Worm (Caenorhabditis elegans) whole organism, L4 larva: ENCODE data around the gene F11G11.13.

Experiments
- D1046.2 ChIP-seq: fragments of 200-800 bp; sonication (Bioruptor generic); IDR thresholded peaks from 2 replicates; pipeline ENCODE4 v1.3.6; 2022; ENCODE audit warnings: missing genetic modification characterization, missing compliant biosample characterization
- F26F4.8 ChIP-seq: fragments of 200-800 bp; sonication (Bioruptor generic); conservative IDR thresholded peaks from 2 replicates; pipeline ENCODE4 v1.3.6; 2022; ENCODE audit warnings: missing genetic modification characterization, missing compliant biosample characterization
- F37D6.2 ChIP-seq: sonication (generic microtip); optimal IDR thresholded peaks from 2 replicates; lab custom pipeline; 2016; ENCODE audit warnings: mild to moderate bottlenecking, missing genetic modification characterization, missing compliant biosample characterization
- F44E2.7 ChIP-seq: fragments of 200-800 bp; sonication (Bioruptor generic); IDR thresholded peaks from 2 replicates; pipeline ENCODE4 v2.1.2; 2022; ENCODE audit warnings: missing genetic modification characterization, missing compliant biosample characterization
- F49E8.2 ChIP-seq: sonication (generic microtip); optimal IDR thresholded peaks from 2 replicates; lab custom pipeline; 2016; ENCODE audit warnings: missing compliant biosample characterization, mild to moderate bottlenecking, missing genetic modification characterization, borderline replicate concordance
- T20F7.1 ChIP-seq: fragments of 200-800 bp; sonication (Bioruptor generic); optimal IDR thresholded peaks from 2 replicates; lab custom pipeline; 2018; ENCODE audit warnings: mild to moderate bottlenecking, missing genetic modification characterization, missing compliant biosample characterization
- Y105C5A.15 ChIP-seq: fragments of 200-800 bp; sonication (Bioruptor generic); IDR thresholded peaks from 2 replicates; pipeline ENCODE4 v1.3.6; 2022; ENCODE audit warnings: missing genetic modification characterization, missing compliant biosample characterization
- Y5F2A.4 ChIP-seq: fragments of 200-800 bp; sonication (Bioruptor generic); optimal IDR thresholded peaks from 2 replicates; lab custom pipeline; 2018; ENCODE audit warnings: mild to moderate bottlenecking, missing genetic modification characterization, missing compliant biosample characterization
- Y75B8A.6 ChIP-seq: fragments of 200-800 bp; sonication (Bioruptor generic); IDR thresholded peaks from 2 replicates; pipeline ENCODE4 v1.3.6; 2022; ENCODE audit warnings: missing genetic modification reagents, missing genetic modification characterization, missing compliant biosample characterization
- aly-2 ChIP-seq: sonication (generic microtip); optimal IDR thresholded peaks from 2 replicates; lab custom pipeline; 2018; ENCODE audit warnings: missing biosample characterization, missing genetic modification characterization
- attf-4 ChIP-seq: sonication (generic microtip); optimal IDR thresholded peaks from 3 replicates; lab custom pipeline; 2017; ENCODE audit warnings: missing biosample characterization, missing genetic modification characterization
- ceh-20 ChIP-seq: fragments of 200-800 bp; sonication (Bioruptor generic); IDR thresholded peaks from 2 replicates; pipeline ENCODE4 v1.3.6; 2022; ENCODE audit warnings: missing genetic modification reagents, missing genetic modification characterization, missing compliant biosample characterization
- ceh-44 ChIP-seq: fragments of 200-800 bp; sonication (Bioruptor generic); IDR thresholded peaks from 2 replicates; pipeline ENCODE4 v1.3.6; 2022; ENCODE audit warnings: missing genetic modification reagents, missing genetic modification characterization, missing compliant biosample characterization
- ceh-62 ChIP-seq: sonication (generic microtip); optimal IDR thresholded peaks from 2 replicates; lab custom pipeline; 2017; ENCODE audit warnings: missing biosample characterization, missing genetic modification characterization
- ceh-82 ChIP-seq: sonication (generic microtip); optimal IDR thresholded peaks from 2 replicates; lab custom pipeline; 2017; ENCODE audit warnings: missing biosample characterization, missing genetic modification characterization
- cey-2 ChIP-seq: sonication (generic microtip); optimal IDR thresholded peaks from 3 replicates; lab custom pipeline; 2017; ENCODE audit warnings: missing genetic modification characterization, mild to moderate bottlenecking, missing compliant biosample characterization, antibody characterized with exemption, borderline replicate concordance; ENCODE audit not compliant: insufficient read depth
- daf-12 ChIP-seq: fragments of 150-350 bp; optimal IDR thresholded peaks from 2 replicates; lab custom pipeline; 2014; ENCODE audit warnings: missing biosample characterization, missing genetic modification reagents, missing genetic modification characterization
- daf-19 ChIP-seq: fragments of 200-800 bp; sonication (Bioruptor generic); conservative IDR thresholded peaks from 2 replicates; pipeline ENCODE4 v1.3.6; 2022; ENCODE audit warnings: missing genetic modification characterization, missing compliant biosample characterization
- duxl-1 ChIP-seq: sonication (generic microtip); optimal IDR thresholded peaks from 2 replicates; lab custom pipeline; 2016; ENCODE audit warnings: mild to moderate bottlenecking, missing genetic modification characterization, moderate library complexity, missing compliant biosample characterization; ENCODE audit not compliant: poor library complexity
- egl-27 ChIP-seq: sonication (generic microtip); optimal IDR thresholded peaks from 3 replicates; lab custom pipeline; 2017; ENCODE audit warnings: missing biosample characterization, missing genetic modification reagents, missing genetic modification characterization
- fkh-10 ChIP-seq: fragments of 150-350 bp; optimal IDR thresholded peaks from 2 replicates; lab custom pipeline; 2014; ENCODE audit warnings: missing biosample characterization, missing genetic modification reagents, missing genetic modification characterization
- fos-1 ChIP-seq: fragments of 150-350 bp; optimal IDR thresholded peaks from 2 replicates; lab custom pipeline; 2014; ENCODE audit warnings: missing biosample characterization, missing genetic modification characterization
- hlh-30 ChIP-seq: sonication (generic microtip); optimal IDR thresholded peaks from 2 replicates; lab custom pipeline; 2017; ENCODE audit warnings: antibody characterized with exemption, mild to moderate bottlenecking, missing genetic modification characterization, missing compliant biosample characterization; ENCODE audit not compliant: insufficient read depth
- hmg-1.1 ChIP-seq: fragments of 200-800 bp; sonication (Bioruptor generic); IDR thresholded peaks from 2 replicates; pipeline ENCODE4 v1.3.6; 2022; ENCODE audit warnings: missing genetic modification reagents, missing genetic modification characterization, missing compliant biosample characterization
- lim-7 ChIP-seq: fragments of 200-800 bp; sonication (Bioruptor generic); IDR thresholded peaks from 2 replicates; pipeline ENCODE4 v1.3.6; 2022; ENCODE audit warnings: missing genetic modification characterization, missing compliant biosample characterization
- lin-38 ChIP-seq: fragments of 200-800 bp; sonication (Bioruptor generic); IDR thresholded peaks from 2 replicates; pipeline ENCODE4 v1.3.6; 2022; ENCODE audit warnings: missing genetic modification reagents, missing genetic modification characterization, missing compliant biosample characterization
- madf-5 ChIP-seq, 2 experiments: fragments of 200-800 bp; sonication (Bioruptor generic); IDR thresholded peaks; 2 replicates each; pipeline ENCODE4 v1.3.6; 2022; ENCODE audit warnings: missing compliant biosample characterization in 2 of 2, missing genetic modification characterization in 2 of 2
- mdt-29 ChIP-seq: fragments of 200-800 bp; sonication (Bioruptor generic); IDR thresholded peaks from 2 replicates; pipeline ENCODE4 v1.3.6; 2022; ENCODE audit warnings: missing genetic modification reagents, missing genetic modification characterization, missing compliant biosample characterization
- mep-1 ChIP-seq: fragments of 150-350 bp; sonication (generic microtip); optimal IDR thresholded peaks from 3 replicates; lab custom pipeline; 2014; ENCODE audit warnings: missing biosample characterization, missing genetic modification characterization
- mxl-2 ChIP-seq: fragments of 200-800 bp; sonication (Bioruptor generic); conservative IDR thresholded peaks from 2 replicates; pipeline ENCODE4 v1.3.6; 2022; ENCODE audit warnings: missing genetic modification reagents, missing genetic modification characterization, missing compliant biosample characterization
- nhr-11 ChIP-seq: fragments of 150-350 bp; optimal IDR thresholded peaks from 2 replicates; lab custom pipeline; 2014; ENCODE audit warnings: missing biosample characterization, missing genetic modification characterization
- nhr-111 ChIP-seq: fragments of 200-800 bp; sonication (Bioruptor generic); optimal IDR thresholded peaks from 2 replicates; lab custom pipeline; 2018; ENCODE audit warnings: mild to moderate bottlenecking, missing genetic modification characterization, missing compliant biosample characterization
- nhr-25 ChIP-seq: sonication (generic microtip); optimal IDR thresholded peaks from 2 replicates; lab custom pipeline; 2017; ENCODE audit warnings: missing genetic modification characterization, mild to moderate bottlenecking, missing compliant biosample characterization, antibody characterized with exemption, moderate library complexity, borderline replicate concordance; ENCODE audit not compliant: insufficient read depth
- nhr-41 ChIP-seq: fragments of 200-800 bp; sonication (Bioruptor generic); IDR thresholded peaks from 2 replicates; pipeline ENCODE4 v1.3.6; 2022; ENCODE audit warnings: missing genetic modification reagents, missing genetic modification characterization, missing compliant biosample characterization
- nhr-42 ChIP-seq: fragments of 200-800 bp; sonication (Bioruptor generic); IDR thresholded peaks from 2 replicates; pipeline ENCODE4 v1.3.6; 2022; ENCODE audit warnings: missing genetic modification characterization, missing compliant biosample characterization
- nhr-48 ChIP-seq: sonication (generic microtip); optimal IDR thresholded peaks from 2 replicates; lab custom pipeline; 2016; ENCODE audit warnings: mild to moderate bottlenecking, missing genetic modification characterization, missing compliant biosample characterization
- nhr-6 ChIP-seq: fragments of 150-350 bp; optimal IDR thresholded peaks from 2 replicates; lab custom pipeline; 2014; ENCODE audit warnings: missing biosample characterization, missing genetic modification characterization
- nhr-76 ChIP-seq: fragments of 150-350 bp; optimal IDR thresholded peaks from 2 replicates; lab custom pipeline; 2014; ENCODE audit warnings: missing biosample characterization, missing genetic modification characterization
- nhr-77 ChIP-seq: fragments of 150-350 bp; optimal IDR thresholded peaks from 2 replicates; lab custom pipeline; 2014; ENCODE audit warnings: missing biosample characterization, missing genetic modification characterization
- pha-4 ChIP-seq, 2 experiments: fragments of 150-350 bp in 1 of 2; fragments of 200-800 bp in 1 of 2; sonication (Bioruptor generic) in 1 of 2; IDR thresholded peaks in 1 of 2; optimal IDR thresholded peaks in 1 of 2; 2 replicates each; pipeline versions ENCODE4 v1.3.6 to Lab custom; 2014 to 2022; ENCODE audit warnings: missing genetic modification characterization in 2 of 2, missing genetic modification reagents in 2 of 2, missing biosample characterization in 1 of 2, missing compliant biosample characterization in 1 of 2
- pqm-1 ChIP-seq: sonication (generic microtip); optimal IDR thresholded peaks from 2 replicates; lab custom pipeline; 2017; ENCODE audit warnings: missing biosample characterization, missing genetic modification characterization
- saeg-2 ChIP-seq: fragments of 200-800 bp; sonication (Bioruptor generic); IDR thresholded peaks from 2 replicates; pipeline ENCODE4 v1.3.6; 2022; ENCODE audit warnings: missing genetic modification reagents, missing genetic modification characterization, missing compliant biosample characterization
- set-16 ChIP-seq: fragments of 200-800 bp; sonication (Bioruptor generic); IDR thresholded peaks from 2 replicates; pipeline ENCODE4 v1.3.6; 2022; ENCODE audit warnings: missing genetic modification reagents, missing genetic modification characterization, missing compliant biosample characterization
- snpc-1.2 ChIP-seq: fragments of 200-800 bp; sonication (Bioruptor generic); IDR thresholded peaks from 2 replicates; pipeline ENCODE4 v1.3.6; 2022; ENCODE audit warnings: missing genetic modification reagents, missing genetic modification characterization, missing compliant biosample characterization
- snpc-4 ChIP-seq: fragments of 150-350 bp; optimal IDR thresholded peaks from 2 replicates; lab custom pipeline; 2014; ENCODE audit warnings: missing biosample characterization, missing genetic modification characterization
- spr-1 ChIP-seq: sonication (generic microtip); optimal IDR thresholded peaks from 2 replicates; lab custom pipeline; 2016; ENCODE audit warnings: mild to moderate bottlenecking, missing genetic modification characterization, missing compliant biosample characterization
- unc-39 ChIP-seq: sonication (generic microtip); optimal IDR thresholded peaks from 2 replicates; lab custom pipeline; 2017; ENCODE audit warnings: missing biosample characterization, missing genetic modification characterization
- vab-7 ChIP-seq: fragments of 200-800 bp; sonication (Bioruptor generic); IDR thresholded peaks from 2 replicates; pipeline ENCODE4 v1.3.6; 2022; ENCODE audit warnings: missing genetic modification reagents, missing genetic modification characterization, missing compliant biosample characterization
- zag-1 ChIP-seq: fragments of 150-350 bp; optimal IDR thresholded peaks from 2 replicates; lab custom pipeline; 2014; ENCODE audit warnings: missing biosample characterization, missing genetic modification characterization
- zfp-2 ChIP-seq: sonication (generic microtip); optimal IDR thresholded peaks from 2 replicates; lab custom pipeline; 2016; ENCODE audit warnings: mild to moderate bottlenecking, missing genetic modification characterization, missing compliant biosample characterization
- zip-11 ChIP-seq: fragments of 200-800 bp; sonication (Bioruptor generic); IDR thresholded peaks from 2 replicates; pipeline ENCODE4 v1.3.6; 2022; ENCODE audit warnings: missing genetic modification characterization, missing compliant biosample characterization

The F11G11.13 gene

DNA sequence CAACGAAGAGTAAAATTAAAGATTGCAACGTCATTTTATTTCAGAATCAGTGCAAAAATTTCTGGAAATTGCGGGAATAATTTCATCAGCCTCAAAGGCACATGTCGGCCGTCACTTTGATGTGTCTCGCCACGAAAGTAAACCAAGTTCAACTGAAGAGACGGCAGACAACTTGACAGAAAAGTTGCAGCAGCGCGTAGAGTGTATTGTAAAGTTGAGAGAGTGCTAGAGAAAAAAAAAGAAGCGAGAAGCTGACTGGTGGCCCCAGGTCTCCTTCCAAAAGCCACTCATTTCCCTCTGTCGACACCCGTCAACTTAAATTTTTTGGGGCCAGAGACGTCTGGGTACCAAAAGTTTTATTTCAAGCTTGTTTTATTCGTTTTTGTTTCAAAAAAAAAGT lies 28.3 kb upstream of the F11G11.13 start:
- no peak for TF ChIP-seq D1046.2 (GFP tag; lab: Robert Waterston, UW)
- peak; percentile 7 for TF ChIP-seq snpc-4 (tag; lab: Kevin White, UChicago)
- TF ChIP-seq nhr-42 (GFP tag; lab: Robert Waterston, UW) = no peak
- TF ChIP-seq nhr-76 = no peak
- TF ChIP-seq ceh-82 (tag; lab: Kevin White, UChicago) = no peak
- TF ChIP-seq zfp-2 (tag; lab: Kevin White, UChicago) = no peak
- no peak for TF ChIP-seq attf-4
- TF ChIP-seq fkh-10 (GFP tag; lab: Kevin White, UChicago) = peak; percentile 33
- no peak for TF ChIP-seq ceh-62
- peak; percentile 77 for TF ChIP-seq nhr-77 (tag; lab: Kevin White, UChicago)
- no peak for TF ChIP-seq mxl-2 (GFP tag; lab: Robert Waterston, UW)
- peak; percentile 25 for TF ChIP-seq T20F7.1
- no peak for TF ChIP-seq spr-1 (tag; lab: Kevin White, UChicago)
- no peak for TF ChIP-seq zag-1 (tag; lab: Kevin White, UChicago)
- no peak for TF ChIP-seq ceh-44 (GFP tag; lab: Robert Waterston, UW)
- TF ChIP-seq set-16 (GFP tag; lab: Robert Waterston, UW) = 0 out of 2 replicates have a peak, but pooled peaks have one; percentile 11
- no peak for TF ChIP-seq daf-12 (tag; lab: Kevin White, UChicago)
- TF ChIP-seq nhr-25 (tag; lab: Kevin White, UChicago) = no peak
- no peak for TF ChIP-seq daf-19
- TF ChIP-seq F44E2.7 (GFP tag; lab: Robert Waterston, UW) = no peak
- TF ChIP-seq nhr-48 = peak; percentile 13
- peak; percentile 78 for TF ChIP-seq mep-1
- peak; percentile 89 for TF ChIP-seq hlh-30 (tag; lab: Kevin White, UChicago)
- no peak for TF ChIP-seq F26F4.8 (GFP tag; lab: Robert Waterston, UW)
- TF ChIP-seq lim-7 (GFP tag; lab: Robert Waterston, UW) = no peak
- TF ChIP-seq aly-2 (tag; lab: Kevin White, UChicago) = no peak
- TF ChIP-seq duxl-1 (tag; lab: Kevin White, UChicago) = no peak
- TF ChIP-seq nhr-41 (GFP tag; lab: Robert Waterston, UW) = no peak
- TF ChIP-seq Y75B8A.6 (GFP tag; lab: Robert Waterston, UW) = no peak
- peak; percentile 66; the same call in 1 of the 2 replicates for TF ChIP-seq ceh-20 (GFP tag; lab: Robert Waterston, UW)
- TF ChIP-seq hmg-1.1 (GFP tag; lab: Robert Waterston, UW) = peak; percentile 79
- TF ChIP-seq zip-11 (GFP tag; lab: Robert Waterston, UW) = no peak
- peak; percentile 74 for TF ChIP-seq lin-38 (GFP tag; lab: Robert Waterston, UW)
- no peak for TF ChIP-seq pqm-1 (tag; lab: Kevin White, UChicago)
- peak; percentile 40 for TF ChIP-seq F37D6.2
- no peak for TF ChIP-seq madf-5 (GFP tag; IDR thresholded peaks at IDR 0.05; lab: Robert Waterston, UW)
- no peak for TF ChIP-seq snpc-1.2 (GFP tag; lab: Robert Waterston, UW)
- TF ChIP-seq Y105C5A.15 (GFP tag; lab: Robert Waterston, UW) = no peak
- no peak for TF ChIP-seq egl-27 (tag; lab: Kevin White, UChicago)
- TF ChIP-seq nhr-6 (tag; lab: Kevin White, UChicago) = peak; percentile 41
- peak; percentile 58; the same call in 1 of the 2 replicates for TF ChIP-seq mdt-29
- no peak for TF ChIP-seq Y5F2A.4 (GFP tag; lab: Kevin White, UChicago)
- TF ChIP-seq fos-1 (tag; lab: Kevin White, UChicago) = no peak
- peak; percentile 37; the same call in 1 of the 2 replicates for TF ChIP-seq pha-4 (GFP tag; IDR thresholded peaks at IDR 0.05; lab: Robert Waterston, UW)
- TF ChIP-seq pha-4 (tag; optimal IDR thresholded peaks at IDR 0.05; lab: Kevin White, UChicago) = peak; percentile 23
- no peak for TF ChIP-seq vab-7
- TF ChIP-seq nhr-11 (tag; lab: Kevin White, UChicago) = peak; percentile 71
- no peak for TF ChIP-seq cey-2 (tag; lab: Kevin White, UChicago)
- TF ChIP-seq F49E8.2 (tag; lab: Kevin White, UChicago) = no peak
- no peak for TF ChIP-seq unc-39
- TF ChIP-seq nhr-111 = no peak
- TF ChIP-seq saeg-2 (GFP tag; lab: Robert Waterston, UW) = no peak
